Fruit fly (Drosophila melanogaster) whole organism, embryonic: ENCODE results near the gene Dscam2.

ENCODE experiments used
- B-H1 ChIP-seq: fragments of 200-800 bp; sonication (Bioruptor generic); IDR thresholded peaks from 3 replicates; pipeline ENCODE4 v1.3.6; 2022; ENCODE audit warnings: missing biosample characterization, missing genetic modification characterization
- CG10654 ChIP-seq: fragments of 200-800 bp; sonication (Bioruptor generic); optimal IDR thresholded peaks from 2 replicates; lab custom pipeline; 2016; ENCODE audit warnings: missing biosample characterization, missing genetic modification characterization
- CG11695 ChIP-seq: fragments of 200-800 bp; sonication (Bioruptor generic); IDR thresholded peaks from 3 replicates; pipeline ENCODE4 v1.3.6; 2022; ENCODE audit warnings: missing biosample characterization, missing genetic modification characterization
- CG11723 ChIP-seq: fragments of 200-800 bp; sonication (Bioruptor generic); optimal IDR thresholded peaks from 2 replicates; lab custom pipeline; 2017; ENCODE audit warnings: missing biosample characterization, mild to moderate bottlenecking, missing genetic modification characterization
- CG13296 ChIP-seq: fragments of 200-800 bp; sonication (Bioruptor generic); optimal IDR thresholded peaks from 3 replicates; lab custom pipeline; 2018; ENCODE audit warnings: missing biosample characterization, mild to moderate bottlenecking, missing genetic modification characterization
- CG14860 ChIP-seq: fragments of 200-800 bp; sonication (Bioruptor generic); IDR thresholded peaks from 3 replicates; pipeline ENCODE4 v1.3.6; 2022; ENCODE audit warnings: missing biosample characterization, missing genetic modification characterization; ENCODE audit not compliant: partially characterized antibody
- CG14965 ChIP-seq: fragments of 200-800 bp; sonication (Bioruptor generic); optimal IDR thresholded peaks from 2 replicates; lab custom pipeline; 2016; ENCODE audit warnings: missing biosample characterization, missing genetic modification characterization, borderline replicate concordance
- CG15073 ChIP-seq: fragments of 200-800 bp; sonication (Bioruptor generic); optimal IDR thresholded peaks from 2 replicates; lab custom pipeline; 2016; ENCODE audit warnings: missing biosample characterization, missing genetic modification characterization
- CG15696 ChIP-seq: fragments of 200-800 bp; sonication (Bioruptor generic); optimal IDR thresholded peaks from 2 replicates; lab custom pipeline; 2019; ENCODE audit warnings: missing biosample characterization, mild to moderate bottlenecking, missing genetic modification characterization, moderate library complexity
- CG18011 ChIP-seq: fragments of 200-800 bp; sonication (Bioruptor generic); optimal IDR thresholded peaks from 2 replicates; lab custom pipeline; 2017; ENCODE audit warnings: missing biosample characterization, missing genetic modification characterization, mild to moderate bottlenecking, moderate library complexity, missing genotype
- CG18262 ChIP-seq: fragments of 200-800 bp; optimal IDR thresholded peaks from 3 replicates; lab custom pipeline; 2019; ENCODE audit warnings: missing biosample characterization, mild to moderate bottlenecking, missing genetic modification characterization, moderate library complexity
- CG18764 ChIP-seq: fragments of 200-800 bp; sonication (Bioruptor generic); optimal IDR thresholded peaks from 3 replicates; lab custom pipeline; 2016; ENCODE audit warnings: missing biosample characterization, missing genetic modification characterization
- CG6272 ChIP-seq: fragments of 200-800 bp; sonication (Bioruptor generic); IDR thresholded peaks from 2 replicates; pipeline ENCODE4 v1.3.6; 2022; ENCODE audit warnings: missing biosample characterization, missing genetic modification characterization
- CG6854 ChIP-seq: fragments of 200-800 bp; sonication (Bioruptor generic); optimal IDR thresholded peaks from 3 replicates; lab custom pipeline; 2017; ENCODE audit warnings: missing biosample characterization, mild to moderate bottlenecking, missing genetic modification characterization
- CG7786 ChIP-seq: fragments of 200-800 bp; sonication (Bioruptor generic); optimal IDR thresholded peaks from 2 replicates; lab custom pipeline; 2016; ENCODE audit warnings: missing biosample characterization, missing genetic modification characterization
- CG8359 ChIP-seq: fragments of 200-800 bp; sonication (Bioruptor generic); optimal IDR thresholded peaks from 2 replicates; lab custom pipeline; 2017; ENCODE audit warnings: missing biosample characterization, mild to moderate bottlenecking, missing genetic modification characterization, borderline replicate concordance
- CG9215 ChIP-seq: fragments of 200-800 bp; sonication (Bioruptor generic); IDR thresholded peaks from 2 replicates; pipeline ENCODE4 v1.3.6; 2022; ENCODE audit warnings: missing biosample characterization, missing genetic modification characterization
- Camta ChIP-seq: fragments of 200-800 bp; sonication (Bioruptor generic); optimal IDR thresholded peaks from 2 replicates; lab custom pipeline; 2016; ENCODE audit warnings: missing biosample characterization, missing genetic modification characterization
- Chrac-16 ChIP-seq: fragments of 200-800 bp; sonication (Bioruptor generic); optimal IDR thresholded peaks from 3 replicates; lab custom pipeline; 2016; ENCODE audit warnings: missing biosample characterization, missing genetic modification characterization
- Dip2 ChIP-seq: fragments of 200-800 bp; sonication (Bioruptor generic); IDR thresholded peaks from 2 replicates; pipeline ENCODE4 v1.3.6; 2022; ENCODE audit warnings: missing biosample characterization, missing genetic modification characterization
- Doc3 ChIP-seq: fragments of 200-800 bp; sonication (Bioruptor generic); IDR thresholded peaks from 3 replicates; pipeline ENCODE4 v1.3.6; 2022; ENCODE audit warnings: missing biosample characterization, missing genetic modification characterization; ENCODE audit not compliant: partially characterized antibody
- ERR ChIP-seq: fragments of 200-800 bp; sonication (Bioruptor generic); optimal IDR thresholded peaks from 2 replicates; lab custom pipeline; 2016; ENCODE audit warnings: missing biosample characterization, missing genetic modification characterization
- Ets97D ChIP-seq: fragments of 200-800 bp; sonication (Bioruptor generic); optimal IDR thresholded peaks from 3 replicates; lab custom pipeline; 2016; ENCODE audit warnings: missing biosample characterization, missing genetic modification characterization
- Fer1 ChIP-seq: fragments of 200-800 bp; sonication (Bioruptor generic); optimal IDR thresholded peaks from 2 replicates; lab custom pipeline; 2017; ENCODE audit warnings: missing biosample characterization, mild to moderate bottlenecking, missing genetic modification characterization
- Gsc ChIP-seq: fragments of 200-800 bp; sonication (Bioruptor generic); IDR thresholded peaks from 2 replicates; pipeline ENCODE4 v1.3.6; 2022; ENCODE audit warnings: missing biosample characterization, missing genetic modification characterization
- HLH4C ChIP-seq: fragments of 200-800 bp; sonication (Bioruptor generic); IDR thresholded peaks from 3 replicates; pipeline ENCODE4 v1.3.6; 2022; ENCODE audit warnings: missing biosample characterization, missing genetic modification characterization; ENCODE audit not compliant: partially characterized antibody
- HLH54F ChIP-seq: fragments of 200-800 bp; sonication (Bioruptor generic); optimal IDR thresholded peaks from 3 replicates; lab custom pipeline; 2016; ENCODE audit warnings: missing biosample characterization, missing genetic modification characterization
- Max ChIP-seq: fragments of 200-800 bp; sonication (Bioruptor generic); optimal IDR thresholded peaks from 2 replicates; lab custom pipeline; 2016; ENCODE audit warnings: missing biosample characterization, mild to moderate bottlenecking, missing genetic modification characterization
- Nf-YB ChIP-seq: fragments of 200-800 bp; sonication (Bioruptor generic); optimal IDR thresholded peaks from 3 replicates; lab custom pipeline; 2019; ENCODE audit warnings: missing biosample characterization, mild to moderate bottlenecking, missing genetic modification characterization, moderate library complexity
- Pdp1 ChIP-seq, 2 experiments: fragments of 200-800 bp; sonication (Bioruptor generic); optimal IDR thresholded peaks; 3 replicates each; lab custom pipeline; 2016; ENCODE audit warnings: missing biosample characterization in 2 of 2, missing genetic modification characterization in 2 of 2, mild to moderate bottlenecking in 1 of 2, moderate library complexity in 1 of 2
- Sry-β ChIP-seq: fragments of 200-800 bp; sonication (Bioruptor generic); optimal IDR thresholded peaks from 2 replicates; lab custom pipeline; 2018; ENCODE audit warnings: missing biosample characterization, mild to moderate bottlenecking, missing genetic modification characterization, moderate library complexity
- Stat92E ChIP-seq, 3 experiments: fragments of >200 bp in 2 of 3; fragments of 200-800 bp in 1 of 3; sonication (Bioruptor generic) in 1 of 3; optimal IDR thresholded peaks; 2 replicates each; lab custom pipeline; 2017 to 2019; ENCODE audit warnings: missing biosample characterization in 3 of 3, missing genetic modification characterization in 3 of 3, mild to moderate bottlenecking in 1 of 3, moderate library complexity in 1 of 3
- Taf1 ChIP-seq: fragments of 200-800 bp; sonication (Bioruptor generic); IDR thresholded peaks from 2 replicates; pipeline ENCODE4 v1.3.6; 2022; ENCODE audit warnings: missing biosample characterization, missing genetic modification characterization
- al ChIP-seq: fragments of 200-800 bp; sonication (Bioruptor generic); IDR thresholded peaks from 2 replicates; pipeline ENCODE4 v1.3.6; 2022; ENCODE audit warnings: missing biosample characterization, missing genetic modification characterization
- amos ChIP-seq: fragments of 200-800 bp; sonication (Bioruptor generic); IDR thresholded peaks from 2 replicates; pipeline ENCODE4 v1.3.6; 2022; ENCODE audit warnings: missing biosample characterization, missing genetic modification characterization; ENCODE audit not compliant: partially characterized antibody
- bsh ChIP-seq, 2 experiments: fragments of 200-800 bp; sonication (Bioruptor generic); optimal IDR thresholded peaks; 2 replicates each; lab custom pipeline; 2017 to 2018; ENCODE audit warnings: mild to moderate bottlenecking in 2 of 2, missing biosample characterization in 2 of 2, missing genetic modification characterization in 2 of 2, moderate library complexity in 1 of 2
- chif ChIP-seq, 2 experiments: fragments of 200-800 bp; sonication (Bioruptor generic); optimal IDR thresholded peaks; 3 replicates each; lab custom pipeline; 2016; ENCODE audit warnings: missing biosample characterization in 2 of 2, missing genetic modification characterization in 2 of 2
- cwo ChIP-seq: fragments of 200-800 bp; sonication (Bioruptor generic); optimal IDR thresholded peaks from 3 replicates; lab custom pipeline; 2017; ENCODE audit warnings: missing biosample characterization, missing genetic modification characterization, mild to moderate bottlenecking, moderate library complexity, missing genetic modification reagents
- her ChIP-seq: fragments of 200-800 bp; sonication (Bioruptor generic); optimal IDR thresholded peaks from 2 replicates; lab custom pipeline; 2016; ENCODE audit warnings: missing biosample characterization, missing genetic modification characterization
- nmo ChIP-seq: fragments of 200-800 bp; sonication (Bioruptor generic); optimal IDR thresholded peaks from 2 replicates; lab custom pipeline; 2018; ENCODE audit warnings: missing biosample characterization, mild to moderate bottlenecking, missing genetic modification characterization, moderate library complexity
- pb ChIP-seq: fragments of 200-800 bp; sonication (Bioruptor generic); optimal IDR thresholded peaks from 3 replicates; lab custom pipeline; 2016; ENCODE audit warnings: missing biosample characterization, missing genetic modification characterization
- sna ChIP-seq: fragments of 200-800 bp; sonication (Bioruptor generic); IDR thresholded peaks from 2 replicates; pipeline ENCODE4 v1.3.6; 2022; ENCODE audit warnings: missing biosample characterization, missing genetic modification characterization; ENCODE audit not compliant: partially characterized antibody
- sqz ChIP-seq: fragments of 200-800 bp; sonication (Bioruptor generic); optimal IDR thresholded peaks from 3 replicates; lab custom pipeline; 2018; ENCODE audit warnings: missing biosample characterization, mild to moderate bottlenecking, missing genetic modification characterization
- stc ChIP-seq: fragments of 200-800 bp; sonication (Bioruptor generic); IDR thresholded peaks from 2 replicates; pipeline ENCODE4 v1.3.6; 2022; ENCODE audit warnings: missing biosample characterization, missing genetic modification characterization
- vnd ChIP-seq: fragments of 200-800 bp; sonication (Bioruptor generic); IDR thresholded peaks from 3 replicates; pipeline ENCODE4 v1.3.6; 2022; ENCODE audit warnings: missing biosample characterization, missing genetic modification characterization; ENCODE audit not compliant: partially characterized antibody
- vvl ChIP-seq: fragments of 200-800 bp; sonication (Bioruptor generic); IDR thresholded peaks from 2 replicates; pipeline ENCODE4 v1.3.6; 2022; ENCODE audit warnings: missing biosample characterization, missing genetic modification characterization
- zen2 ChIP-seq: fragments of 200-800 bp; sonication (Bioruptor generic); IDR thresholded peaks from 3 replicates; pipeline ENCODE4 v1.3.6; 2022; ENCODE audit warnings: missing biosample characterization, missing genetic modification characterization; ENCODE audit not compliant: partially characterized antibody

Dscam2 gene

dm6 chr3L:7151521-7152465, 37.9 kb downstream of the Dscam2 start (continued):
- TF ChIP-seq CG11723 (GFP tag; lab: Kevin White, UChicago) (no peak), sqz (GFP tag; lab: Kevin White, UChicago) (no peak), HLH54F (no peak), CG15696 (tag; lab: Kevin White, UChicago) (no peak), CG14965 (GFP tag; lab: Kevin White, UChicago) (no peak), CG18011 (no peak), CG18262 (tag; lab: Kevin White, UChicago) (peak; percentile 84), Stat92E (GFP tag; optimal IDR thresholded peaks at IDR 0.05; lab: Kevin White, UChicago) (no peak), Camta (peak; percentile 46), CG10654 (GFP tag; lab: Kevin White, UChicago) (peak; percentile 19), Doc3 (GFP tag; lab: Robert Waterston, UW) (no peak), her (GFP tag; lab: Kevin White, UChicago) (no peak), Nf-YB (GFP tag; lab: Kevin White, UChicago) (peak; percentile 9), CG18764 (GFP tag; lab: Kevin White, UChicago) (peak; percentile 45), sna (GFP tag; lab: Robert Waterston, UW) (no peak), Dip2 (GFP tag; lab: Robert Waterston, UW) (no peak), CG14860 (no peak), Fer1 (GFP tag; lab: Kevin White, UChicago) (no peak), Taf1 (no peak), CG6854 (no peak), bsh (GFP tag; optimal IDR thresholded peaks at IDR 0.05; lab: Kevin White, UChicago) (peak in 1 of 2 experiments; percentile 92), nmo (peak; percentile 74), CG6272 (peak; percentile 41), CG8359 (peak; percentile 38), cwo (no peak), vvl (GFP tag; lab: Robert Waterston, UW) (peak; percentile 89), ERR (GFP tag; lab: Kevin White, UChicago) (no peak), Sry-β (GFP tag; lab: Kevin White, UChicago) (no peak), Pdp1 (GFP tag; optimal IDR thresholded peaks at IDR 0.05; lab: Kevin White, UChicago) (peak; percentile 10 to 27), Chrac-16 (GFP tag; lab: Kevin White, UChicago) (peak; percentile 51), CG13296 (GFP tag; lab: Kevin White, UChicago) (no peak), Max (GFP tag; lab: Kevin White, UChicago) (no peak), amos (no peak), CG15073 (GFP tag; lab: Kevin White, UChicago) (no peak), HLH4C (GFP tag; lab: Robert Waterston, UW) (no peak), B-H1 (GFP tag; lab: Robert Waterston, UW) (no peak), CG11695 (peak; percentile 46; the same call in 2 of the 3 replicates), CG7786 (GFP tag; lab: Kevin White, UChicago) (peak; percentile 4), stc (GFP tag; lab: Robert Waterston, UW) (no peak), Gsc (GFP tag; lab: Robert Waterston, UW) (peak; percentile 53; the same call in 1 of the 2 replicates), Ets97D (GFP tag; lab: Kevin White, UChicago) (no peak), pb (GFP tag; lab: Kevin White, UChicago) (no peak), chif (GFP tag; optimal IDR thresholded peaks at IDR 0.05; lab: Kevin White, UChicago) (peak; percentile 30 to 61), CG9215 (GFP tag; lab: Robert Waterston, UW) (no peak), zen2 (GFP tag; lab: Robert Waterston, UW) (no peak), vnd (no peak), al (GFP tag; lab: Robert Waterston, UW) (no peak)
